Fruit fly (Drosophila melanogaster) whole organism, embryonic: ENCODE data around the gene CG14054.

Experiments
- CG10565 ChIP-seq: fragments of 200-800 bp; sonication (Bioruptor generic); optimal IDR thresholded peaks from 3 replicates; lab custom pipeline; 2016; ENCODE audit warnings: missing biosample characterization, mild to moderate bottlenecking, missing genetic modification characterization
- CG11456 ChIP-seq: fragments of 200-800 bp; sonication (Bioruptor generic); IDR thresholded peaks from 3 replicates; pipeline ENCODE4 v1.3.6; 2022; ENCODE audit warnings: missing biosample characterization, missing genetic modification characterization
- CG15514 ChIP-seq: fragments of 200-800 bp; sonication (Bioruptor generic); optimal IDR thresholded peaks from 3 replicates; lab custom pipeline; 2017; ENCODE audit warnings: missing biosample characterization, missing genetic modification characterization, mild to moderate bottlenecking, moderate library complexity, missing genetic modification reagents
- CG1602 ChIP-seq: fragments of 200-800 bp; sonication (Bioruptor generic); optimal IDR thresholded peaks from 3 replicates; lab custom pipeline; 2016; ENCODE audit warnings: missing biosample characterization, missing genetic modification characterization
- CG17568 ChIP-seq: fragments of 200-800 bp; sonication (Bioruptor generic); optimal IDR thresholded peaks from 2 replicates; lab custom pipeline; 2018; ENCODE audit warnings: missing biosample characterization, mild to moderate bottlenecking, missing genetic modification characterization, moderate library complexity
- CG17612 ChIP-seq: fragments of 200-800 bp; sonication (Bioruptor generic); IDR thresholded peaks from 2 replicates; pipeline ENCODE4 v1.3.6; 2022; ENCODE audit warnings: missing biosample characterization, missing genetic modification characterization
- CG31224 ChIP-seq: fragments of 200-800 bp; sonication (Bioruptor generic); IDR thresholded peaks from 2 replicates; pipeline ENCODE4 v1.3.6; 2022; ENCODE audit warnings: missing biosample characterization, missing genetic modification characterization
- CG3281 ChIP-seq: fragments of 200-800 bp; sonication (Bioruptor generic); optimal IDR thresholded peaks from 3 replicates; lab custom pipeline; 2017; ENCODE audit warnings: missing biosample characterization, mild to moderate bottlenecking, missing genetic modification characterization
- CG34422 ChIP-seq: fragments of 200-800 bp; sonication (Bioruptor generic); IDR thresholded peaks from 3 replicates; pipeline ENCODE4 v1.3.6; 2022; ENCODE audit warnings: missing biosample characterization, missing genetic modification characterization
- CG4282 ChIP-seq: fragments of 200-800 bp; sonication (Bioruptor generic); optimal IDR thresholded peaks from 2 replicates; lab custom pipeline; 2016; ENCODE audit warnings: missing biosample characterization, missing genetic modification characterization
- CG4328 ChIP-seq: fragments of 200-800 bp; sonication (Bioruptor generic); optimal IDR thresholded peaks from 3 replicates; lab custom pipeline; 2017; ENCODE audit warnings: missing biosample characterization, missing genetic modification reagents, missing genetic modification characterization
- CG6254 ChIP-seq: fragments of 200-800 bp; sonication (Bioruptor generic); optimal IDR thresholded peaks from 3 replicates; lab custom pipeline; 2017; ENCODE audit warnings: mild to moderate bottlenecking, missing biosample characterization, missing genetic modification reagents, missing genetic modification characterization
- CG6689 ChIP-seq: fragments of 200-800 bp; sonication (Bioruptor generic); IDR thresholded peaks from 2 replicates; pipeline ENCODE4 v1.3.6; 2022; ENCODE audit warnings: missing biosample characterization, missing genetic modification characterization
- CG6791 ChIP-seq: fragments of 200-800 bp; sonication (Bioruptor generic); IDR thresholded peaks from 3 replicates; pipeline ENCODE4 v1.3.6; 2022; ENCODE audit warnings: missing biosample characterization, missing genetic modification characterization; ENCODE audit not compliant: partially characterized antibody
- CG9727 ChIP-seq: fragments of 200-800 bp; sonication (Bioruptor generic); optimal IDR thresholded peaks from 3 replicates; lab custom pipeline; 2017; ENCODE audit warnings: missing biosample characterization, mild to moderate bottlenecking, missing genetic modification characterization
- D ChIP-seq, 2 experiments: fragments of 200-800 bp in 1 of 2; fragments of >200 bp in 1 of 2; sonication (Bioruptor generic) in 1 of 2; optimal IDR thresholded peaks; 2 replicates in 1 of 2; 3 replicates in 1 of 2; lab custom pipeline; 2017; ENCODE audit warnings: mild to moderate bottlenecking in 1 of 2, missing biosample characterization in 1 of 2, missing genetic modification characterization in 1 of 2, missing genetic modification reagents in 1 of 2
- HLHmδ ChIP-seq: fragments of 200-800 bp; sonication (Bioruptor generic); optimal IDR thresholded peaks from 2 replicates; lab custom pipeline; 2018; ENCODE audit warnings: missing biosample characterization, mild to moderate bottlenecking, missing genetic modification characterization, moderate library complexity
- HmgD ChIP-seq: fragments of 200-800 bp; sonication (Bioruptor generic); optimal IDR thresholded peaks from 3 replicates; lab custom pipeline; 2016; ENCODE audit warnings: missing biosample characterization, missing genetic modification characterization
- Hr3 ChIP-seq: fragments of 200-800 bp; sonication (Bioruptor generic); optimal IDR thresholded peaks from 3 replicates; lab custom pipeline; 2016; ENCODE audit warnings: missing biosample characterization, missing genetic modification characterization
- Hr51 ChIP-seq, 2 experiments: fragments of 200-800 bp; sonication (Bioruptor generic); optimal IDR thresholded peaks; 2 replicates in 1 of 2; 3 replicates in 1 of 2; lab custom pipeline; 2016 to 2018; ENCODE audit warnings: missing biosample characterization in 2 of 2, missing genetic modification characterization in 2 of 2, mild to moderate bottlenecking in 1 of 2, moderate library complexity in 1 of 2
- Hr78 ChIP-seq, 2 experiments: fragments of 200-800 bp in 1 of 2; fragments of >200 bp in 1 of 2; sonication (Bioruptor generic) in 1 of 2; optimal IDR thresholded peaks; 2 replicates each; lab custom pipeline; 2017 to 2019; ENCODE audit warnings: missing biosample characterization in 2 of 2, missing genetic modification characterization in 2 of 2, mild to moderate bottlenecking in 1 of 2, moderate library complexity in 1 of 2
- MESR4 ChIP-seq: fragments of 200-800 bp; sonication (Bioruptor generic); optimal IDR thresholded peaks from 2 replicates; lab custom pipeline; 2018; ENCODE audit warnings: missing biosample characterization, mild to moderate bottlenecking, missing genetic modification characterization, moderate library complexity
- Med ChIP-seq: fragments of 200-800 bp; sonication (Bioruptor generic); peaks from one replicate; lab custom pipeline; 2016; ENCODE audit warnings: missing biosample characterization, missing genetic modification characterization, mild to moderate bottlenecking, inconsistent platforms, moderate library complexity
- Meics ChIP-seq: fragments of 200-800 bp; sonication (Bioruptor generic); optimal IDR thresholded peaks from 2 replicates; lab custom pipeline; 2017; ENCODE audit warnings: missing biosample characterization, mild to moderate bottlenecking, missing genetic modification characterization
- Mes4 ChIP-seq: fragments of 200-800 bp; sonication (Bioruptor generic); optimal IDR thresholded peaks from 2 replicates; lab custom pipeline; 2016; ENCODE audit warnings: missing biosample characterization, missing genetic modification characterization
- Ravus ChIP-seq: fragments of 200-800 bp; sonication (Bioruptor generic); IDR thresholded peaks from 2 replicates; pipeline ENCODE4 v1.3.6; 2022; ENCODE audit warnings: missing biosample characterization, missing genetic modification characterization
- Ssrp ChIP-seq: fragments of 200-800 bp; sonication (Bioruptor generic); optimal IDR thresholded peaks from 2 replicates; lab custom pipeline; 2018; ENCODE audit warnings: missing biosample characterization, mild to moderate bottlenecking, missing genetic modification characterization, moderate library complexity
- Xbp1 ChIP-seq: fragments of 200-800 bp; sonication (Bioruptor generic); optimal IDR thresholded peaks from 3 replicates; lab custom pipeline; 2016; ENCODE audit warnings: missing biosample characterization, mild to moderate bottlenecking, missing genetic modification characterization
- az2 ChIP-seq: fragments of 200-800 bp; sonication (Bioruptor generic); optimal IDR thresholded peaks from 3 replicates; lab custom pipeline; 2016; ENCODE audit warnings: missing biosample characterization, missing genetic modification characterization
- cg ChIP-seq: fragments of 200-800 bp; sonication (Bioruptor generic); optimal IDR thresholded peaks from 3 replicates; lab custom pipeline; 2019; ENCODE audit warnings: missing biosample characterization, mild to moderate bottlenecking, missing genetic modification characterization, moderate library complexity
- cwo ChIP-seq: fragments of 200-800 bp; sonication (Bioruptor generic); optimal IDR thresholded peaks from 3 replicates; lab custom pipeline; 2017; ENCODE audit warnings: missing biosample characterization, missing genetic modification characterization, mild to moderate bottlenecking, moderate library complexity, missing genetic modification reagents
- dati ChIP-seq: fragments of 200-800 bp; sonication (Bioruptor generic); IDR thresholded peaks from 2 replicates; pipeline ENCODE4 v1.3.6; 2022; ENCODE audit warnings: missing biosample characterization, missing genetic modification characterization
- dimm ChIP-seq: fragments of 200-800 bp; sonication (Bioruptor generic); IDR thresholded peaks from 2 replicates; pipeline ENCODE4 v1.3.6; 2022; ENCODE audit warnings: missing biosample characterization, missing genetic modification characterization
- disco-r ChIP-seq: fragments of 200-800 bp; sonication (Bioruptor generic); optimal IDR thresholded peaks from 2 replicates; lab custom pipeline; 2016; ENCODE audit warnings: missing biosample characterization, missing genetic modification characterization
- emc ChIP-seq: fragments of 200-800 bp; sonication (Bioruptor generic); optimal IDR thresholded peaks from 2 replicates; lab custom pipeline; 2016; ENCODE audit warnings: missing biosample characterization, missing genetic modification characterization
- ind ChIP-seq: fragments of 200-800 bp; sonication (Bioruptor generic); optimal IDR thresholded peaks from 3 replicates; lab custom pipeline; 2016; ENCODE audit warnings: missing biosample characterization, missing genetic modification characterization
- nerfin-2 ChIP-seq: fragments of 200-800 bp; sonication (Bioruptor generic); IDR thresholded peaks from 2 replicates; pipeline ENCODE4 v1.3.6; 2022; ENCODE audit warnings: missing biosample characterization, missing genetic modification characterization; ENCODE audit not compliant: partially characterized antibody
- phol ChIP-seq: fragments of 200-800 bp; sonication (Bioruptor generic); optimal IDR thresholded peaks from 3 replicates; lab custom pipeline; 2018; ENCODE audit warnings: missing biosample characterization, mild to moderate bottlenecking, missing genetic modification characterization, moderate library complexity
- pnt ChIP-seq: fragments of 200-800 bp; sonication (Bioruptor generic); optimal IDR thresholded peaks from 3 replicates; lab custom pipeline; 2016; ENCODE audit warnings: missing biosample characterization, missing genetic modification characterization
- prd ChIP-seq, 3 experiments: fragments of >200 bp in 2 of 3; fragments of 200-800 bp in 1 of 3; sonication (Bioruptor generic) in 1 of 3; optimal IDR thresholded peaks in 2 of 3; IDR thresholded peaks in 1 of 3; 2 replicates in 2 of 3; 3 replicates in 1 of 3; pipeline versions ENCODE4 v1.3.6 to Lab custom; 2017 to 2022; ENCODE audit warnings: missing biosample characterization in 1 of 3, missing genetic modification characterization in 1 of 3
- slp2 ChIP-seq: fragments of 200-800 bp; sonication (Bioruptor generic); optimal IDR thresholded peaks from 2 replicates; lab custom pipeline; 2016; ENCODE audit warnings: missing biosample characterization, missing genetic modification characterization
- ttk ChIP-seq: fragments of 200-800 bp; sonication (Bioruptor generic); IDR thresholded peaks from 2 replicates; pipeline ENCODE4 v2.1.2; 2022; ENCODE audit warnings: missing biosample characterization, missing genetic modification characterization
- yki ChIP-seq: fragments of >200 bp; optimal IDR thresholded peaks from 3 replicates; lab custom pipeline; 2018
- zf30C ChIP-seq: fragments of 200-800 bp; sonication (Bioruptor generic); optimal IDR thresholded peaks from 3 replicates; lab custom pipeline; 2018; ENCODE audit warnings: missing biosample characterization, mild to moderate bottlenecking, missing genetic modification characterization

Gene CG14054

dm6 chrX:2041981-2042847 lies 23.9 kb downstream of the CG14054 start, which contains the start of the genes Actn and usp (continued):
- TF ChIP-seq ind (peak; percentile 23), D (optimal IDR thresholded peaks at IDR 0.05; lab: Kevin White, UChicago) (no peak), D (GFP tag; optimal IDR thresholded peaks at IDR 0.05; lab: Kevin White, UChicago) (peak; percentile 43), phol (tag; lab: Kevin White, UChicago) (peak; percentile 75), Hr3 (peak; percentile 0), MESR4 (GFP tag; lab: Kevin White, UChicago) (peak; percentile 2), CG15514 (peak; percentile 96), emc (GFP tag; lab: Kevin White, UChicago) (no peak), Hr78 (GFP tag; optimal IDR thresholded peaks at IDR 0.05; lab: Kevin White, UChicago) (peak in 1 of 2 experiments; percentile 53)

dm6 chrX:2041312-2041918 lies 24.7 kb downstream of the CG14054 start, which contains the start of gene CG4313:
CG4313 (plus strand) TSS chrX:2041868.
- TF ChIP-seq CG31224 (GFP tag; lab: Robert Waterston, UW) (peak; percentile 56; the same call in 1 of the 2 replicates), pnt (GFP tag; lab: Kevin White, UChicago) (peak; percentile 57), Hr3 (peak; percentile 72), CG11456 (GFP tag; lab: Robert Waterston, UW) (peak; percentile 67; the same call in 2 of the 3 replicates), Xbp1 (GFP tag; lab: Kevin White, UChicago) (peak; percentile 77), CG1602 (GFP tag; lab: Kevin White, UChicago) (peak; percentile 67), Med (GFP tag; lab: Kevin White, UChicago) (peak; percentile 95), CG6689 (GFP tag; lab: Robert Waterston, UW) (peak; percentile 67), slp2 (GFP tag; lab: Kevin White, UChicago) (peak; percentile 60), CG17612 (GFP tag; lab: Robert Waterston, UW) (no peak), Mes4 (peak; percentile 60), CG6254 (GFP tag; lab: Kevin White, UChicago) (peak; percentile 4), Ravus (no peak), yki (lab: Kevin White, UChicago) (no peak), cwo (GFP tag; lab: Kevin White, UChicago) (peak; percentile 46), nerfin-2 (GFP tag; lab: Robert Waterston, UW) (peak; percentile 76), Ssrp (tag; lab: Kevin White, UChicago) (peak; percentile 53), CG4328 (GFP tag; lab: Kevin White, UChicago) (peak; percentile 61), HmgD (no peak), Meics (GFP tag; lab: Kevin White, UChicago) (peak; percentile 73), HLHmδ (GFP tag; lab: Kevin White, UChicago) (no peak), CG6791 (GFP tag; lab: Robert Waterston, UW) (peak; percentile 74), disco-r (GFP tag; lab: Kevin White, UChicago) (peak; percentile 61), CG34422 (peak; percentile 55; the same call in 2 of the 3 replicates), CG10565 (no peak), dati (no peak), CG17568 (GFP tag; lab: Kevin White, UChicago) (peak; percentile 53), CG9727 (GFP tag; lab: Kevin White, UChicago) (peak; percentile 70), prd (optimal IDR thresholded peaks at IDR 0.05; lab: Kevin White, UChicago) (no peak), prd (GFP tag; IDR thresholded peaks at IDR 0.05; lab: Robert Waterston, UW) (peak; percentile 70), CG3281 (peak; percentile 90), dimm (no peak), cg (no peak), CG4282 (no peak), CG15514 (peak; percentile 49), zf30C (GFP tag; lab: Kevin White, UChicago) (no peak), emc (GFP tag; lab: Kevin White, UChicago) (peak; percentile 31), Hr51 (GFP tag; optimal IDR thresholded peaks at IDR 0.05; lab: Kevin White, UChicago) (peak; percentile 51 to 69), ttk (GFP tag; lab: Robert Waterston, UW) (peak; percentile 62), az2 (GFP tag; lab: Kevin White, UChicago) (peak; percentile 59)
